Worm (Caenorhabditis elegans) whole organism, L3 larva: ENCODE measurements around the gene phat-8.

Experiments
- ama-1 ChIP-seq: fragments of 150-350 bp; optimal IDR thresholded peaks from 2 replicates; lab custom pipeline; 2018
- ceh-28 ChIP-seq: fragments of 150-350 bp; optimal IDR thresholded peaks from 2 replicates; lab custom pipeline; 2014; ENCODE audit warnings: missing biosample characterization, missing genetic modification reagents, missing genetic modification characterization
- ceh-82 ChIP-seq: fragments of 150-350 bp; optimal IDR thresholded peaks from 2 replicates; lab custom pipeline; 2014; ENCODE audit warnings: missing biosample characterization, missing genetic modification characterization
- ceh-9 ChIP-seq: sonication (generic microtip); optimal IDR thresholded peaks from 2 replicates; lab custom pipeline; 2018; ENCODE audit warnings: missing biosample characterization, missing genetic modification characterization
- daf-12 ChIP-seq: fragments of 150-350 bp; optimal IDR thresholded peaks from 2 replicates; lab custom pipeline; 2014; ENCODE audit warnings: missing biosample characterization, missing genetic modification reagents, missing genetic modification characterization
- elt-3 ChIP-seq, 3 experiments: fragments of 150-350 bp in 1 of 3; sonication (generic microtip) in 2 of 3; optimal IDR thresholded peaks; 2 replicates in 2 of 3; 4 replicates in 1 of 3; lab custom pipeline; 2014 to 2017; ENCODE audit warnings: missing biosample characterization in 3 of 3, missing genetic modification characterization in 3 of 3
- fkh-10 ChIP-seq: sonication (generic microtip); optimal IDR thresholded peaks from 2 replicates; lab custom pipeline; 2017; ENCODE audit warnings: missing biosample characterization, missing genetic modification reagents, missing genetic modification characterization
- fkh-2 ChIP-seq: fragments of 150-350 bp; optimal IDR thresholded peaks from 2 replicates; lab custom pipeline; 2014; ENCODE audit warnings: missing biosample characterization, missing genetic modification reagents, missing genetic modification characterization
- fos-1 ChIP-seq: fragments of 150-350 bp; optimal IDR thresholded peaks from 2 replicates; lab custom pipeline; 2014; ENCODE audit warnings: missing biosample characterization, missing genetic modification characterization
- nfya-1 ChIP-seq: sonication (generic microtip); optimal IDR thresholded peaks from 2 replicates; lab custom pipeline; 2017; ENCODE audit warnings: missing genetic modification characterization, mild to moderate bottlenecking, missing compliant biosample characterization, antibody characterized with exemption, moderate library complexity; ENCODE audit not compliant: insufficient read depth
- nhr-12 ChIP-seq: fragments of 150-350 bp; optimal IDR thresholded peaks from 2 replicates; lab custom pipeline; 2014; ENCODE audit warnings: missing biosample characterization, missing genetic modification characterization
- nhr-25 ChIP-seq: sonication (generic microtip); optimal IDR thresholded peaks from 2 replicates; lab custom pipeline; 2017; ENCODE audit warnings: missing biosample characterization, missing genetic modification characterization
- nhr-43 ChIP-seq: sonication (generic microtip); optimal IDR thresholded peaks from 2 replicates; lab custom pipeline; 2016; ENCODE audit warnings: mild to moderate bottlenecking, missing genetic modification characterization, missing compliant biosample characterization; ENCODE audit not compliant: poor library complexity, severe bottlenecking
- nhr-67 ChIP-seq: fragments of 150-350 bp; optimal IDR thresholded peaks from 2 replicates; lab custom pipeline; 2014; ENCODE audit warnings: missing biosample characterization, missing genetic modification characterization
- nhr-76 ChIP-seq: fragments of 150-350 bp; sonication (generic microtip); optimal IDR thresholded peaks from 5 replicates; lab custom pipeline; 2014; ENCODE audit warnings: missing biosample characterization, missing genetic modification characterization
- pha-4 ChIP-seq: fragments of 150-350 bp; optimal IDR thresholded peaks from 2 replicates; lab custom pipeline; 2014; ENCODE audit warnings: missing biosample characterization, missing genetic modification reagents, missing genetic modification characterization
- snpc-4 ChIP-seq: fragments of 150-350 bp; optimal IDR thresholded peaks from 2 replicates; lab custom pipeline; 2014; ENCODE audit warnings: missing biosample characterization, missing genetic modification characterization
- tbx-2 ChIP-seq: sonication (generic microtip); optimal IDR thresholded peaks from 2 replicates; lab custom pipeline; 2016; ENCODE audit warnings: mild to moderate bottlenecking, missing genetic modification characterization, missing compliant biosample characterization

The phat-8 gene

ce11 chrII:12519616-12520015 is 48.0 kb downstream of the phat-8 start, which contains the start of gene ceh-99:
ceh-99 (plus strand) TSS chrII:12519981.
- TF ChIP-seq nfya-1 (tag; lab: Kevin White, UChicago) (no peak), fkh-10 (GFP tag; lab: Kevin White, UChicago) (no peak), elt-3 (tag; optimal IDR thresholded peaks at IDR 0.05; lab: Kevin White, UChicago) (no peak), pha-4 (no peak), fos-1 (tag; lab: Kevin White, UChicago) (no peak), fkh-2 (tag; lab: Kevin White, UChicago) (no peak), nhr-76 (tag; lab: Kevin White, UChicago) (no peak), ceh-9 (no peak), tbx-2 (no peak), nhr-12 (tag; lab: Kevin White, UChicago) (no peak), ceh-28 (tag; lab: Kevin White, UChicago) (no peak), nhr-43 (no peak), snpc-4 (tag; lab: Kevin White, UChicago) (no peak), nhr-25 (tag; lab: Kevin White, UChicago) (no peak), ama-1 (lab: Kevin White, UChicago) (no peak), daf-12 (tag; lab: Kevin White, UChicago) (no peak), nhr-67 (tag; lab: Kevin White, UChicago) (no peak), ceh-82 (no peak)
